Worm (Caenorhabditis elegans) whole organism, L1 larva: ENCODE results near the gene cnc-10.
A peak's percentile ranks its signal among the peaks of the same experiment; 100 is the strongest.

Experiments used
- C04F5.9 ChIP-seq: sonication (generic microtip); optimal IDR thresholded peaks from 2 replicates; lab custom pipeline; 2016; ENCODE audit warnings: missing genetic modification characterization, missing compliant biosample characterization
- C16A3.4 ChIP-seq: fragments of 150-350 bp; optimal IDR thresholded peaks from 2 replicates; lab custom pipeline; 2014; ENCODE audit warnings: missing biosample characterization, missing genetic modification characterization
- C34B4.2 ChIP-seq: sonication (generic microtip); optimal IDR thresholded peaks from 2 replicates; lab custom pipeline; 2017; ENCODE audit warnings: mild to moderate bottlenecking, missing genetic modification characterization, missing compliant biosample characterization
- Y116A8C.19 ChIP-seq: sonication (generic microtip); optimal IDR thresholded peaks from 2 replicates; lab custom pipeline; 2016; ENCODE audit warnings: missing compliant biosample characterization, missing genetic modification characterization, borderline replicate concordance
- aly-2 ChIP-seq: fragments of 150-350 bp; optimal IDR thresholded peaks from 2 replicates; lab custom pipeline; 2014; ENCODE audit warnings: missing biosample characterization, missing genetic modification characterization
- ama-1 ChIP-seq: fragments of 150-350 bp; optimal IDR thresholded peaks from 2 replicates; lab custom pipeline; 2014
- blmp-1 ChIP-seq: fragments of 150-350 bp; optimal IDR thresholded peaks from 2 replicates; lab custom pipeline; 2014; ENCODE audit warnings: missing biosample characterization, missing genetic modification characterization
- ceh-8 ChIP-seq: fragments of 200-800 bp; sonication (Bioruptor generic); optimal IDR thresholded peaks from 2 replicates; lab custom pipeline; 2018; ENCODE audit warnings: mild to moderate bottlenecking, missing genetic modification characterization, moderate library complexity, missing compliant biosample characterization
- ceh-90 ChIP-seq: sonication (generic microtip); optimal IDR thresholded peaks from 2 replicates; lab custom pipeline; 2016; ENCODE audit warnings: missing genetic modification characterization, missing compliant biosample characterization
- dsc-1 ChIP-seq: sonication (generic microtip); optimal IDR thresholded peaks from 2 replicates; lab custom pipeline; 2016; ENCODE audit warnings: mild to moderate bottlenecking, missing genetic modification characterization, missing compliant biosample characterization
- efl-1 ChIP-seq, 4 experiments: fragments of 150-350 bp; optimal IDR thresholded peaks in 3 of 4; peaks in 1 of 4; 1 replicate in 1 of 4; 2 replicates in 3 of 4; lab custom pipeline; 2014; ENCODE audit warnings: missing biosample characterization in 2 of 4, missing genetic modification characterization in 2 of 4, missing genetic modification reagents in 2 of 4
- efl-3 ChIP-seq: fragments of 200-800 bp; sonication (Bioruptor generic); optimal IDR thresholded peaks from 2 replicates; lab custom pipeline; 2018; ENCODE audit warnings: mild to moderate bottlenecking, missing genetic modification characterization, missing compliant biosample characterization
- elt-2 ChIP-seq: sonication (generic microtip); optimal IDR thresholded peaks from 2 replicates; lab custom pipeline; 2016; ENCODE audit warnings: missing genetic modification characterization, mild to moderate bottlenecking, inconsistent platforms, missing compliant biosample characterization, missing genetic modification reagents
- ets-5 ChIP-seq: fragments of 200-800 bp; sonication (Bioruptor generic); IDR thresholded peaks from 2 replicates; pipeline ENCODE4 v1.3.6; 2022; ENCODE audit warnings: missing genetic modification characterization, missing compliant biosample characterization
- fkh-10 ChIP-seq: sonication (generic microtip); optimal IDR thresholded peaks from 2 replicates; lab custom pipeline; 2017; ENCODE audit warnings: missing biosample characterization, missing genetic modification reagents, missing genetic modification characterization
- fkh-4 ChIP-seq: sonication (generic microtip); optimal IDR thresholded peaks from 2 replicates; lab custom pipeline; 2016; ENCODE audit warnings: missing compliant biosample characterization, missing genetic modification characterization, borderline replicate concordance
- fkh-8 ChIP-seq: sonication (generic microtip); optimal IDR thresholded peaks from 2 replicates; lab custom pipeline; 2016; ENCODE audit warnings: mild to moderate bottlenecking, missing genetic modification characterization, missing compliant biosample characterization
- hlh-17 ChIP-seq: fragments of 200-800 bp; sonication (Bioruptor generic); optimal IDR thresholded peaks from 2 replicates; lab custom pipeline; 2018; ENCODE audit warnings: missing genetic modification characterization, mild to moderate bottlenecking, missing compliant biosample characterization, moderate library complexity, borderline replicate concordance
- hlh-4 ChIP-seq: sonication (generic microtip); optimal IDR thresholded peaks from 2 replicates; lab custom pipeline; 2016; ENCODE audit warnings: mild to moderate bottlenecking, missing genetic modification characterization, missing compliant biosample characterization
- irx-1 ChIP-seq: sonication (generic microtip); optimal IDR thresholded peaks from 2 replicates; lab custom pipeline; 2016; ENCODE audit warnings: missing genetic modification characterization, missing compliant biosample characterization
- lin-14 ChIP-seq: fragments of 200-800 bp; sonication (Bioruptor generic); optimal IDR thresholded peaks from 2 replicates; lab custom pipeline; 2018; ENCODE audit warnings: mild to moderate bottlenecking, missing genetic modification characterization, moderate library complexity, missing compliant biosample characterization
- lin-15B ChIP-seq: fragments of 150-350 bp; sonication (generic microtip); optimal IDR thresholded peaks from 3 replicates; lab custom pipeline; 2014; ENCODE audit warnings: missing biosample characterization, missing genetic modification characterization
- lin-35 ChIP-seq, 2 experiments: fragments of 150-350 bp; optimal IDR thresholded peaks; 2 replicates each; lab custom pipeline; 2014; ENCODE audit warnings: missing biosample characterization in 2 of 2, missing genetic modification characterization in 2 of 2, missing genetic modification reagents in 2 of 2
- lir-3 ChIP-seq: sonication (generic microtip); optimal IDR thresholded peaks from 2 replicates; lab custom pipeline; 2016; ENCODE audit warnings: mild to moderate bottlenecking, missing genetic modification characterization, moderate library complexity, missing compliant biosample characterization; ENCODE audit not compliant: poor library complexity
- mab-9 ChIP-seq: fragments of 200-800 bp; sonication (Bioruptor generic); IDR thresholded peaks from 2 replicates; pipeline ENCODE4 v1.3.6; 2022; ENCODE audit warnings: missing genetic modification reagents, missing genetic modification characterization, missing compliant biosample characterization
- mef-2 ChIP-seq: fragments of 150-350 bp; optimal IDR thresholded peaks from 2 replicates; lab custom pipeline; 2014; ENCODE audit warnings: missing biosample characterization, missing genetic modification characterization
- nhr-12 ChIP-seq: sonication (generic microtip); optimal IDR thresholded peaks from 2 replicates; lab custom pipeline; 2017; ENCODE audit warnings: missing biosample characterization, missing genetic modification characterization
- nhr-20 ChIP-seq: sonication (generic microtip); optimal IDR thresholded peaks from 2 replicates; lab custom pipeline; 2016; ENCODE audit warnings: mild to moderate bottlenecking, missing genetic modification characterization, missing compliant biosample characterization
- nhr-47 ChIP-seq: sonication (generic microtip); optimal IDR thresholded peaks from 2 replicates; lab custom pipeline; 2016; ENCODE audit warnings: mild to moderate bottlenecking, missing genetic modification characterization, moderate library complexity, missing compliant biosample characterization
- nhr-71 ChIP-seq: sonication (generic microtip); optimal IDR thresholded peaks from 2 replicates; lab custom pipeline; 2016; ENCODE audit warnings: mild to moderate bottlenecking, missing genetic modification characterization, moderate library complexity, missing compliant biosample characterization
- nhr-77 ChIP-seq: fragments of 150-350 bp; optimal IDR thresholded peaks from 2 replicates; lab custom pipeline; 2014; ENCODE audit warnings: missing biosample characterization, missing genetic modification characterization
- pag-3 ChIP-seq: sonication (generic microtip); optimal IDR thresholded peaks from 2 replicates; lab custom pipeline; 2017; ENCODE audit warnings: missing genetic modification characterization, mild to moderate bottlenecking, missing compliant biosample characterization, antibody characterized with exemption, borderline replicate concordance; ENCODE audit not compliant: insufficient read depth
- skn-1 ChIP-seq: fragments of 150-350 bp; optimal IDR thresholded peaks from 2 replicates; lab custom pipeline; 2014; ENCODE audit warnings: missing biosample characterization, missing genetic modification characterization
- sox-4 ChIP-seq: sonication (generic microtip); optimal IDR thresholded peaks from 2 replicates; lab custom pipeline; 2016; ENCODE audit warnings: missing genetic modification characterization, missing compliant biosample characterization
- sptf-1 ChIP-seq: fragments of 150-350 bp; optimal IDR thresholded peaks from 2 replicates; lab custom pipeline; 2014; ENCODE audit warnings: missing biosample characterization, missing genetic modification characterization
- swsn-7 ChIP-seq: sonication (generic microtip); optimal IDR thresholded peaks from 2 replicates; lab custom pipeline; 2016; ENCODE audit warnings: missing genetic modification characterization, missing compliant biosample characterization
- tlp-1 ChIP-seq: fragments of 150-350 bp; optimal IDR thresholded peaks from 2 replicates; lab custom pipeline; 2014; ENCODE audit warnings: missing biosample characterization, missing genetic modification characterization
- unc-130 ChIP-seq: fragments of 150-350 bp; optimal IDR thresholded peaks from 2 replicates; lab custom pipeline; 2017; ENCODE audit warnings: missing biosample characterization, missing genetic modification characterization, inconsistent platforms
- unc-62 ChIP-seq: fragments of 150-350 bp; optimal IDR thresholded peaks from 2 replicates; lab custom pipeline; 2014; ENCODE audit warnings: missing biosample characterization, missing genetic modification reagents, missing genetic modification characterization
- unc-98 ChIP-seq: fragments of 200-800 bp; sonication (Bioruptor generic); IDR thresholded peaks from 2 replicates; pipeline ENCODE4 v1.3.6; 2022; ENCODE audit warnings: missing genetic modification characterization, missing compliant biosample characterization
- zag-1 ChIP-seq: fragments of 150-350 bp; optimal IDR thresholded peaks from 2 replicates; lab custom pipeline; 2014; ENCODE audit warnings: missing biosample characterization, missing genetic modification characterization
- zip-4 ChIP-seq: fragments of 200-800 bp; sonication (Bioruptor generic); optimal IDR thresholded peaks from 2 replicates; lab custom pipeline; 2018; ENCODE audit warnings: mild to moderate bottlenecking, missing genetic modification characterization, moderate library complexity, missing compliant biosample characterization

cnc-10 gene

DNA sequence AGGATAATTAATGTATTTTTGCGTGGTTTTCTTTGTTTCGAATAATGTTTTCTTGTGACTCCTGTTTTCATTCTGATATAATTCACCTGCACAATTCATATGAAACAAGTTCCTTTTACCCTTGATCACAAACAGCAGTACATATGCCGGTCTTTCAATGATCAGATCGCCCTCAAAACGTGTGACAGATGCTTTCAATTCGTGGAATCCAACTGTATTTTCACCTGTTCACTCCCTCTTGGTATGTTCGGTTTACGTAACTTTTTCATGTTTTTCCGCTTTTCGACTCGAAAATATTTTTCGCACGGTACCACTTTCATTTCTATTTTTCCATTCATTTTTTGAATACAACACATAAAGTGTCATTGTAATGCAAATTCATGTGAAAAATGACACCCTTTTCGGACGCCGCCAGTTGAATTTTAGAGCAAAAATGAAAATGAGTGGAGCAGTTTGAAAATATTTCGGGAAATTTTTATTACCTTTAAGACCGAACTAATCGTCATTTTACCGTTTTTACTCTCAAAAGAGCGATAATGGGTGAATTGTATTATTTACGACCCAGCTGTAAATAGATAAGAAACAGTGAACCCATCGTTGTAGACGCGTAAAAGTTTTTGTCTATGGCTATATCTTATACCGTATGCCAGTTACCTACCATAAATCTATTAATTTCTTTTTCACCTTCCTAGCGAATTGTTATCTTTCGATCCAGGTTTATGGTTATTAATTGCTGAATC lies 19.0 kb downstream of the cnc-10 start, which contains the start of gene K10D6.4:
TSS of gene K10D6.4 (plus strand) at position 100 of the 740 bp plus-strand sequence.
- TF ChIP-seq fkh-10, result no peak
- no peak for TF ChIP-seq C16A3.4 (tag; lab: Kevin White, UChicago)
- no peak for TF ChIP-seq unc-130 (tag; lab: Kevin White, UChicago)
- no peak for TF ChIP-seq zip-4 (GFP tag; lab: Kevin White, UChicago)
- no peak for TF ChIP-seq pag-3 (tag; lab: Kevin White, UChicago)
- TF ChIP-seq blmp-1, result no peak
- peak; percentile 17 for TF ChIP-seq nhr-71 (tag; lab: Kevin White, UChicago)
- TF ChIP-seq zag-1 (tag; lab: Kevin White, UChicago), result no peak
- peak; percentile 8 for TF ChIP-seq fkh-8 (tag; lab: Kevin White, UChicago)
- TF ChIP-seq elt-2 (tag; lab: Kevin White, UChicago), result peak; percentile 50
- TF ChIP-seq C34B4.2 (tag; lab: Kevin White, UChicago), result no peak
- no peak for TF ChIP-seq ceh-8 (GFP tag; lab: Kevin White, UChicago)
- TF ChIP-seq mef-2 (tag; lab: Kevin White, UChicago), result no peak
- TF ChIP-seq irx-1 (tag; lab: Kevin White, UChicago), result no peak
- no peak for TF ChIP-seq Y116A8C.19 (tag; lab: Kevin White, UChicago)
- no peak for TF ChIP-seq C04F5.9 (tag; lab: Kevin White, UChicago)
- TF ChIP-seq mab-9 (GFP tag; lab: Robert Waterston, UW), result no peak
- TF ChIP-seq nhr-47 (tag; lab: Kevin White, UChicago), result no peak
- TF ChIP-seq ets-5, result no peak
- TF ChIP-seq unc-98 (GFP tag; lab: Robert Waterston, UW), result no peak
- no peak for TF ChIP-seq hlh-17 (GFP tag; lab: Kevin White, UChicago)
- no peak for TF ChIP-seq sptf-1 (tag; lab: Kevin White, UChicago)
- TF ChIP-seq skn-1, result no peak
- TF ChIP-seq lin-35 (GFP tag; optimal IDR thresholded peaks at IDR 0.05; lab: Kevin White, UChicago), result no peak
- TF ChIP-seq tlp-1 (tag; lab: Kevin White, UChicago), result no peak
- no peak for TF ChIP-seq efl-3 (GFP tag; lab: Kevin White, UChicago)
- no peak for TF ChIP-seq lir-3 (tag; lab: Kevin White, UChicago)
- no peak for TF ChIP-seq efl-1 (optimal IDR thresholded peaks at IDR 0.05; lab: Kevin White, UChicago)
- peak in 1 of 2 experiments; percentile 47 for TF ChIP-seq efl-1 (GFP tag; optimal IDR thresholded peaks at IDR 0.05 in 1 of 2; lab: Kevin White, UChicago)
- no peak for TF ChIP-seq dsc-1 (tag; lab: Kevin White, UChicago)
- no peak for TF ChIP-seq ama-1
- no peak for TF ChIP-seq sox-4 (tag; lab: Kevin White, UChicago)
- TF ChIP-seq nhr-12, result no peak
- no peak for TF ChIP-seq aly-2 (tag; lab: Kevin White, UChicago)
- peak; percentile 99 for TF ChIP-seq hlh-4 (tag; lab: Kevin White, UChicago)
- TF ChIP-seq swsn-7, result no peak
- no peak for TF ChIP-seq unc-62 (GFP tag; lab: Kevin White, UChicago)
- no peak for TF ChIP-seq fkh-4 (tag; lab: Kevin White, UChicago)
- no peak for TF ChIP-seq lin-15B
- TF ChIP-seq nhr-77, result no peak
- no peak for TF ChIP-seq ceh-90 (tag; lab: Kevin White, UChicago)
- no peak for TF ChIP-seq nhr-20 (tag; lab: Kevin White, UChicago)

DNA sequence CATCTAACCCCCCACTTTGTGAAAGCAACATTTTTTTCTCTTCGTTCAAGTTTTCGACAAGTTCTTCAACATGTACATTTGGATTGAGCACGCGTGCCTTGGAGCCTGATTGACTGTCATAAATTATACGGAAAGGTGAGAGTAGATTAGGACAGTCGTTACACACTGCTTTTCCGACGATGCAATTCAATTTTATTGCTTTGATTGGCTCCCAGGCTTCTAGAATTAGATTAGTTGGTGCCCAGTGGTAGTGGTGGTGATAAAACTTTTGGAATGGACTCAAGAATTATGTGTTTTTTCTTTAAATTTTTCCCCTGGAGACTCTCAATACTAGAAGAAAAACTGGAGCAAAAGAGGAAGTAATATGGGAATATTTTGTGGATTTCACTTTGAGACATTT lies 21.4 kb downstream of the cnc-10 start:
- TF ChIP-seq nhr-71 (tag; lab: Kevin White, UChicago), result no peak
- no peak for TF ChIP-seq zip-4 (GFP tag; lab: Kevin White, UChicago)
- TF ChIP-seq Y116A8C.19 (tag; lab: Kevin White, UChicago), result no peak
- TF ChIP-seq lin-14 (GFP tag; lab: Kevin White, UChicago), result no peak
- TF ChIP-seq ets-5, result no peak
- TF ChIP-seq dsc-1 (tag; lab: Kevin White, UChicago), result no peak
- TF ChIP-seq, all 84 proteins: peak for 0
